Worm (Caenorhabditis elegans): ENCODE measurements around the gene ZK287.9.

ce11 chrV:9714909-9715308, 35.8 kb downstream of the ZK287.9 start, which contains the start of gene F40F9.3:
- TF ChIP-seq W03F9.2 (tag; optimal IDR thresholded peaks at IDR 0.05) = no peak
- no peak for TF ChIP-seq dao-5 (tag; optimal IDR thresholded peaks at IDR 0.05)
